Fruit fly (Drosophila melanogaster): ENCODE results near the gene Mst85C.
A peak's percentile ranks its signal among the peaks of the same experiment; 100 is the strongest.

Mst85C gene

dm6 chr3R:9027082-9027481 is 21.4 kb upstream of the Mst85C start:
- TF ChIP-seq Dfd (GFP tag; optimal IDR thresholded peaks at IDR 0.05) (no peak), GATAd (GFP tag; optimal IDR thresholded peaks at IDR 0.05) (no peak), ey (GFP tag; optimal IDR thresholded peaks at IDR 0.05) (no peak), N (GFP tag; optimal IDR thresholded peaks at IDR 0.05) (no peak), Mio (GFP tag; optimal IDR thresholded peaks at IDR 0.05) (no peak)

- no peak for TF ChIP-seq HLH106 (tag; optimal IDR thresholded peaks at IDR 0.05)
Measured at dm6 chr3R:9028690-9029089, 19.8 kb upstream of the Mst85C start.

DNA sequence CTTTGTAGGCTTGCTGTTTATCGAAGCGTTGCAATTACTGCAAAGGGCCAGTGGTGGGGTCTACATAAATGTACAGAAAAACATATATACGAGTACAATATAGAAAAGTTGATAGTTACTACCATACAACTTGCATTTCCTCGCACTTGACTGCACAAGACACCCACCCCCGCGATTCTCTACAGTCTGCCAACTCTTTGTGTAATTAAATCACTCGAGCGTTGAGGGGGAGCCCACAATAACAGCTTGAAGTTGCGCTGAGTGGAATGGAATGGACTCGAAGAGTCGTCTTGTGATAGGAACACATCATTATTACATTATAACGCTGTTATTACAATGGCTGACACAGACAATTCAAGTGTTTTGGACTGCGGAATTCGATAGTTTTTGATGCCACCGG is 19.0 kb upstream of the Mst85C start:
- TF ChIP-seq Hr78 (GFP tag; optimal IDR thresholded peaks at IDR 0.05) (no peak), N (GFP tag; optimal IDR thresholded peaks at IDR 0.05) (no peak), Rel (GFP tag; optimal IDR thresholded peaks at IDR 0.05) (no peak), Rel (tag; optimal IDR thresholded peaks at IDR 0.05) (peak; percentile 13), usp (GFP tag; optimal IDR thresholded peaks at IDR 0.05) (no peak), dmrt93B (GFP tag; optimal IDR thresholded peaks at IDR 0.05) (no peak)

DNA sequence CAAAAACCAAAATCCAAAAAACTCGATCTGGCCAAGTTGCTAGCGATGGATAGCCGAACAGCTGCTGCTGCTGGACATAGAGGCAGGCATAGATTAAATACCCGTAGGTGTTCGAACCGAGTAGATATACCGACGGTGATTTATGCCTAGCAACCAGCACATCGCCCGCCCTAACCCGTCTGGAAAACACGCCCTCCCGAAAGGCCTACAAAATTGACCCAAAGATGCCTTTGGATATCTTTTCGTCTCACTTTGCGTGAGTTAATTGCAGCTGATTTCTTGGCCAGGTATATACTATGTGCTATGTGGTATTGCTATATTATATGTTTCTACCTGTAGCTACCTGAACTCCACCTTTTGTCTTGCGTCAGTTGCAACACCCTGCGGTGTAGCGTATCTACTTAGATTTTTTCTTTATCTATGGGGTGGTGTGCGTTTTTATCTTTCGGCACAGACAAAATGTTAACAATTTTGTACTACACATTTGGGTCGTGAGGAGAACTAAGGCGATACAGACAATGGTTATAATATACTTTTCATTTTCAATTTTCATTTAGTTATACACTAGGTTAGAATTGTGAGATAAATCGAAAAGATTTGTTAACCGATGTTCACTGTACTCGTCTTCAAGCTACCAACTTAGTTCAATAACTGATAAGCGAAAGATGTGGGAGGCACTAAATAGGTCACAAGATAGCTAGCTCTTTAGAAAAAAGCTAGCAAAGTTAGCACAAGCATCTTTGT is 18.3 kb upstream of the Mst85C start:
- TF ChIP-seq Abd-B (GFP tag; optimal IDR thresholded peaks at IDR 0.05) (no peak), Dfd (GFP tag; optimal IDR thresholded peaks at IDR 0.05) (no peak), OdsH (GFP tag; optimal IDR thresholded peaks at IDR 0.05) (no peak), foxo (GFP tag; optimal IDR thresholded peaks at IDR 0.05) (no peak), fru (GFP tag; optimal IDR thresholded peaks at IDR 0.05) (no peak), Myc (optimal IDR thresholded peaks at IDR 0.05) (no peak), usp (GFP tag; optimal IDR thresholded peaks at IDR 0.05) (no peak), dmrt93B (GFP tag; optimal IDR thresholded peaks at IDR 0.05) (no peak), N (GFP tag; optimal IDR thresholded peaks at IDR 0.05) (no peak), HLH106 (tag; optimal IDR thresholded peaks at IDR 0.05) (no peak), Dif (GFP tag; optimal IDR thresholded peaks at IDR 0.05; ENCODE audit: partially characterized antibody) (no peak), Hr78 (GFP tag; optimal IDR thresholded peaks at IDR 0.05) (no peak)

DNA sequence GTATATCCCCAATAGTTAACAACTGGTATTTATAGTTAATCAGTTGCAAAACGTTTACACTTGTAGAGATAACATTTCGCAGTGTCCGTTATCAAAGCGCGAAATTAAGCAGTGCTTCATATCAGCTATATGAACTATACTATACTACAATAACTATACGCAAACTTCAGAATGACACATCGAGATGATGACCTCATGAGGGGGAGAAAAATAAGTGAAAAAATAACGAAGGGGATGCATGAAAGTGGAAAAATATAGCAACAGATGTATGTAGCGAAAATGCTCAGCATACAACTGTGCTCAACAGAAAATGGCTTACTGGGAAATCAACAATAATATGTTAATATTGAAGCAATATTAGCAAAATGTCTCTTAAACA is 17.7 kb upstream of the Mst85C start:
- no peak for TF ChIP-seq CG32264 (GFP tag; optimal IDR thresholded peaks at IDR 0.05)
- TF ChIP-seq jim (GFP tag; optimal IDR thresholded peaks at IDR 0.05) = no peak
- no peak for TF ChIP-seq psq (GFP tag; optimal IDR thresholded peaks at IDR 0.05)

DNA sequence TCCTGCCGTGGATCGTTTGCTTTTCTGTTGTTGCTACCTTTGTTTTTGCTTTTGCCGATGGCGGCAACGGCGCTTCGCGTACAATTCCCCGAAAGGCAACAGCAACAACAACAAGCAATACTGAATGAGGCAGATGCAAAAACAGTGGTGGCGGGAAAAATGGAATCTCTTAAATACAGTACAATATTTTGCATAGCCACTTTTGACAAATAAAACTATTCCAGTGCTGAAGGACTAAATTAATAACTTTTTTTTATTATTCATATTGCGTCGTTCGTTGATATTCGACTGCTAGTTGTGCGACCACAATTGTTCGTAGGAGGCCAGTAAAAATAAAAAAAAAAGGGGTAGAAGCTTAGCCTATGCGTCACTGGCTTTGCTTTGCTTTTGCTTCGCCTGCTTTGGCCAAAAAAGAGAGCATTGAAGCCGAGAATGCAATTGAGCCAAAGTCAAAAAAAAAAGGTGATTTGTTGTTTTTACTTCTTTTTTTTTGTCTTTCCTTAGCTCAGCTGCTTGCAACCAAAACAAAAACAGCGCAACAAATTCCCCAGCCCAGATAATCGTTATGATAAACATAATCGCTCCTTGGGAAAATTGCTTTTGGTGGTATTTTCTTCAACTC is 16.5 kb upstream of the Mst85C start:
- TF ChIP-seq usp (GFP tag; optimal IDR thresholded peaks at IDR 0.05) (no peak), Rel (GFP tag; optimal IDR thresholded peaks at IDR 0.05) (peak; percentile 97), Rel (tag; optimal IDR thresholded peaks at IDR 0.05) (peak; percentile 74), sv (GFP tag; optimal IDR thresholded peaks at IDR 0.05) (peak; percentile 86), foxo (GFP tag; optimal IDR thresholded peaks at IDR 0.05) (peak; percentile 92 to 98), CG9705 (GFP tag; optimal IDR thresholded peaks at IDR 0.05) (peak; percentile 72), h (GFP tag; optimal IDR thresholded peaks at IDR 0.05) (peak; percentile 99), CrebA (GFP tag; optimal IDR thresholded peaks at IDR 0.05; ENCODE audit: borderline replicate concordance) (no peak), Abd-B (GFP tag; optimal IDR thresholded peaks at IDR 0.05) (no peak), Dif (GFP tag; optimal IDR thresholded peaks at IDR 0.05; ENCODE audit: partially characterized antibody) (no peak), pan (optimal IDR thresholded peaks at IDR 0.05) (no peak), dmrt93B (GFP tag; optimal IDR thresholded peaks at IDR 0.05) (peak; percentile 93), dl (GFP tag; optimal IDR thresholded peaks at IDR 0.05; ENCODE audit: insufficient read depth in 1 of 2, partially characterized antibody in 2 of 2) (no peak), woc (GFP tag; optimal IDR thresholded peaks at IDR 0.05) (peak; percentile 94), Vsx2 (GFP tag; optimal IDR thresholded peaks at IDR 0.05; ENCODE audit: partially characterized antibody) (no peak), Hnf4 (GFP tag; optimal IDR thresholded peaks at IDR 0.05) (peak; percentile 95), jim (GFP tag; optimal IDR thresholded peaks at IDR 0.05) (no peak), Mio (GFP tag; optimal IDR thresholded peaks at IDR 0.05) (peak; percentile 63), psq (GFP tag; optimal IDR thresholded peaks at IDR 0.05) (peak; percentile 96), OdsH (GFP tag; optimal IDR thresholded peaks at IDR 0.05) (peak; percentile 98), tai (GFP tag; optimal IDR thresholded peaks at IDR 0.05) (peak; percentile 89), lola (GFP tag; optimal IDR thresholded peaks at IDR 0.05) (no peak), N (GFP tag; optimal IDR thresholded peaks at IDR 0.05) (no peak), rgr (GFP tag; optimal IDR thresholded peaks at IDR 0.05) (peak; percentile 98), fru (GFP tag; optimal IDR thresholded peaks at IDR 0.05) (peak; percentile 98), Myc (optimal IDR thresholded peaks at IDR 0.05) (no peak), Dfd (GFP tag; optimal IDR thresholded peaks at IDR 0.05) (no peak), CG32264 (GFP tag; optimal IDR thresholded peaks at IDR 0.05) (peak; percentile 92), br (GFP tag; optimal IDR thresholded peaks at IDR 0.05) (peak; percentile 98), HLH106 (tag; optimal IDR thresholded peaks at IDR 0.05) (peak; percentile 95), GATAd (GFP tag; optimal IDR thresholded peaks at IDR 0.05) (peak; percentile 78), ey (GFP tag; optimal IDR thresholded peaks at IDR 0.05) (peak; percentile 98), sage (GFP tag; optimal IDR thresholded peaks at IDR 0.05) (peak; percentile 90), Hr78 (GFP tag; optimal IDR thresholded peaks at IDR 0.05) (no peak), brk (GFP tag; optimal IDR thresholded peaks at IDR 0.05) (peak; percentile 93)

Data from whole organism, wandering third instar larva.